Fruit fly (Drosophila melanogaster) whole organism, embryonic: ENCODE measurements around the gene CG32713.

ENCODE experiments used
- Awh ChIP-seq: fragments of 200-800 bp; sonication (Bioruptor generic); IDR thresholded peaks from 2 replicates; pipeline ENCODE4, ENCODE4 v1.3.6; 2022; ENCODE audit warnings: missing biosample characterization, missing genetic modification characterization
- CG10462 ChIP-seq: fragments of 200-800 bp; sonication (Bioruptor generic); optimal IDR thresholded peaks from 2 replicates; lab custom pipeline; 2016; ENCODE audit warnings: missing biosample characterization, missing genetic modification characterization
- CG10959 ChIP-seq: fragments of 200-800 bp; sonication (Bioruptor generic); IDR thresholded peaks from 2 replicates; pipeline ENCODE4 v1.3.6; 2022; ENCODE audit warnings: missing biosample characterization, missing genetic modification characterization
- CG10979 ChIP-seq: fragments of 200-800 bp; sonication (Bioruptor generic); optimal IDR thresholded peaks from 2 replicates; lab custom pipeline; 2018; ENCODE audit warnings: missing biosample characterization, mild to moderate bottlenecking, missing genetic modification characterization, moderate library complexity
- CG12769 ChIP-seq: fragments of 200-800 bp; sonication (Bioruptor generic); optimal IDR thresholded peaks from 2 replicates; lab custom pipeline; 2019; ENCODE audit warnings: missing biosample characterization, mild to moderate bottlenecking, missing genetic modification characterization, moderate library complexity
- CG14050 ChIP-seq: fragments of 200-800 bp; sonication (Bioruptor generic); IDR thresholded peaks from 3 replicates; pipeline ENCODE4 v1.3.6; 2022; ENCODE audit warnings: missing biosample characterization, missing genetic modification characterization
- CG14667 ChIP-seq: fragments of 200-800 bp; sonication (Bioruptor generic); IDR thresholded peaks from 2 replicates; pipeline ENCODE4 v1.3.6; 2022; ENCODE audit warnings: missing biosample characterization, missing genetic modification characterization
- CG14965 ChIP-seq: fragments of 200-800 bp; sonication (Bioruptor generic); optimal IDR thresholded peaks from 2 replicates; lab custom pipeline; 2016; ENCODE audit warnings: missing biosample characterization, missing genetic modification characterization, borderline replicate concordance
- CG15269 ChIP-seq: fragments of 200-800 bp; sonication (Bioruptor generic); optimal IDR thresholded peaks from 2 replicates; lab custom pipeline; 2018; ENCODE audit warnings: missing biosample characterization, mild to moderate bottlenecking, missing genetic modification characterization, moderate library complexity
- CG15514 ChIP-seq: fragments of 200-800 bp; sonication (Bioruptor generic); optimal IDR thresholded peaks from 3 replicates; lab custom pipeline; 2017; ENCODE audit warnings: missing biosample characterization, missing genetic modification characterization, mild to moderate bottlenecking, moderate library complexity, missing genetic modification reagents
- CG15601 ChIP-seq: fragments of 200-800 bp; sonication (Bioruptor generic); optimal IDR thresholded peaks from 3 replicates; lab custom pipeline; 2019; ENCODE audit warnings: missing biosample characterization, mild to moderate bottlenecking, missing genetic modification characterization, moderate library complexity
- CG15696 ChIP-seq: fragments of 200-800 bp; sonication (Bioruptor generic); optimal IDR thresholded peaks from 2 replicates; lab custom pipeline; 2019; ENCODE audit warnings: missing biosample characterization, mild to moderate bottlenecking, missing genetic modification characterization, moderate library complexity
- CG17328 ChIP-seq: fragments of 200-800 bp; sonication (Bioruptor generic); IDR thresholded peaks from 2 replicates; pipeline ENCODE4 v1.3.6; 2022; ENCODE audit warnings: missing biosample characterization, missing genetic modification characterization
- CG17612 ChIP-seq: fragments of 200-800 bp; sonication (Bioruptor generic); IDR thresholded peaks from 2 replicates; pipeline ENCODE4 v1.3.6; 2022; ENCODE audit warnings: missing biosample characterization, missing genetic modification characterization
- CG2889 ChIP-seq: fragments of 200-800 bp; sonication (Bioruptor generic); IDR thresholded peaks from 3 replicates; pipeline ENCODE4 v1.3.6; 2022; ENCODE audit warnings: missing biosample characterization, missing genetic modification characterization
- CG33213 ChIP-seq: fragments of 200-800 bp; sonication (Bioruptor generic); optimal IDR thresholded peaks from 3 replicates; lab custom pipeline; 2016; ENCODE audit warnings: missing biosample characterization, missing genetic modification characterization
- CG34376 ChIP-seq: fragments of 200-800 bp; sonication (Bioruptor generic); optimal IDR thresholded peaks from 2 replicates; lab custom pipeline; 2018; ENCODE audit warnings: missing biosample characterization, mild to moderate bottlenecking, missing genetic modification characterization
- CG4617 ChIP-seq: fragments of 200-800 bp; sonication (Bioruptor generic); optimal IDR thresholded peaks from 3 replicates; lab custom pipeline; 2016; ENCODE audit warnings: missing biosample characterization, missing genetic modification characterization, borderline replicate concordance
- Deaf1 ChIP-seq: fragments of 200-800 bp; optimal IDR thresholded peaks from 3 replicates; lab custom pipeline; 2019; ENCODE audit warnings: missing biosample characterization, mild to moderate bottlenecking, missing genetic modification characterization, moderate library complexity
- Dip2 ChIP-seq: fragments of 200-800 bp; sonication (Bioruptor generic); IDR thresholded peaks from 2 replicates; pipeline ENCODE4 v1.3.6; 2022; ENCODE audit warnings: missing biosample characterization, missing genetic modification characterization
- ERR ChIP-seq: fragments of 200-800 bp; sonication (Bioruptor generic); optimal IDR thresholded peaks from 2 replicates; lab custom pipeline; 2016; ENCODE audit warnings: missing biosample characterization, missing genetic modification characterization
- Ets65A ChIP-seq: fragments of 200-800 bp; sonication (Bioruptor generic); peaks from one replicate; lab custom pipeline; 2016; ENCODE audit warnings: missing biosample characterization, missing genetic modification characterization
- Fer3 ChIP-seq: fragments of 200-800 bp; sonication (Bioruptor generic); optimal IDR thresholded peaks from 2 replicates; lab custom pipeline; 2018; ENCODE audit warnings: missing biosample characterization, mild to moderate bottlenecking, missing genetic modification characterization, moderate library complexity
- H2.0 ChIP-seq: fragments of 200-800 bp; sonication (Bioruptor generic); IDR thresholded peaks from 2 replicates; pipeline ENCODE4 v1.3.6; 2022; ENCODE audit warnings: missing biosample characterization, missing genetic modification characterization
- HLH3B ChIP-seq: fragments of 200-800 bp; sonication (Bioruptor generic); IDR thresholded peaks from 2 replicates; pipeline ENCODE4 v1.3.6; 2022; ENCODE audit warnings: missing biosample characterization, missing genetic modification characterization
- MBD-R2 ChIP-seq: fragments of 200-800 bp; sonication (Bioruptor generic); IDR thresholded peaks from 2 replicates; pipeline ENCODE4 v1.3.6; 2022; ENCODE audit warnings: missing biosample characterization, missing genetic modification characterization
- Meics ChIP-seq: fragments of 200-800 bp; sonication (Bioruptor generic); optimal IDR thresholded peaks from 2 replicates; lab custom pipeline; 2017; ENCODE audit warnings: missing biosample characterization, mild to moderate bottlenecking, missing genetic modification characterization
- Nf-YB ChIP-seq: fragments of 200-800 bp; sonication (Bioruptor generic); optimal IDR thresholded peaks from 3 replicates; lab custom pipeline; 2019; ENCODE audit warnings: missing biosample characterization, mild to moderate bottlenecking, missing genetic modification characterization, moderate library complexity
- Usf ChIP-seq: fragments of 200-800 bp; sonication (Bioruptor generic); optimal IDR thresholded peaks from 2 replicates; lab custom pipeline; 2017; ENCODE audit warnings: missing genotype, missing biosample characterization, missing genetic modification characterization
- caup ChIP-seq: fragments of 200-800 bp; sonication (Bioruptor generic); optimal IDR thresholded peaks from 3 replicates; lab custom pipeline; 2017; ENCODE audit warnings: missing biosample characterization, mild to moderate bottlenecking, missing genetic modification characterization, moderate library complexity; ENCODE audit not compliant: severe bottlenecking
- da ChIP-seq: fragments of 200-800 bp; sonication (Bioruptor generic); optimal IDR thresholded peaks from 2 replicates; lab custom pipeline; 2016; ENCODE audit warnings: missing biosample characterization, missing genetic modification characterization
- dmrt99B ChIP-seq: fragments of 200-800 bp; sonication (Bioruptor generic); optimal IDR thresholded peaks from 2 replicates; lab custom pipeline; 2018; ENCODE audit warnings: missing biosample characterization, mild to moderate bottlenecking, missing genetic modification characterization, moderate library complexity
- emc ChIP-seq: fragments of 200-800 bp; sonication (Bioruptor generic); optimal IDR thresholded peaks from 2 replicates; lab custom pipeline; 2016; ENCODE audit warnings: missing biosample characterization, missing genetic modification characterization
- ems ChIP-seq: fragments of 200-800 bp; sonication (Bioruptor generic); optimal IDR thresholded peaks from 3 replicates; lab custom pipeline; 2016; ENCODE audit warnings: missing biosample characterization, missing genetic modification characterization
- en ChIP-seq: fragments of 200-800 bp; sonication (Bioruptor generic); optimal IDR thresholded peaks from 2 replicates; lab custom pipeline; 2016; ENCODE audit warnings: missing biosample characterization, missing genetic modification characterization
- gem ChIP-seq: fragments of 200-800 bp; sonication (Bioruptor generic); optimal IDR thresholded peaks from 2 replicates; lab custom pipeline; 2019; ENCODE audit warnings: missing biosample characterization, mild to moderate bottlenecking, missing genetic modification characterization, moderate library complexity
- hbn ChIP-seq: fragments of 200-800 bp; sonication (Bioruptor generic); IDR thresholded peaks from 2 replicates; pipeline ENCODE4 v1.3.6; 2022; ENCODE audit warnings: missing biosample characterization, missing genetic modification characterization; ENCODE audit not compliant: partially characterized antibody
- jing ChIP-seq: fragments of 200-800 bp; sonication (Bioruptor generic); optimal IDR thresholded peaks from 2 replicates; lab custom pipeline; 2018; ENCODE audit warnings: missing biosample characterization, mild to moderate bottlenecking, missing genetic modification characterization
- klu ChIP-seq: fragments of 200-800 bp; sonication (Bioruptor generic); IDR thresholded peaks from 2 replicates; pipeline ENCODE4 v1.3.6; 2022; ENCODE audit warnings: missing biosample characterization, missing genetic modification characterization
- knrl ChIP-seq: fragments of 200-800 bp; sonication (Bioruptor generic); IDR thresholded peaks from 3 replicates; pipeline ENCODE4 v1.3.6; 2022; ENCODE audit warnings: missing biosample characterization, missing genetic modification characterization; ENCODE audit not compliant: partially characterized antibody
- oc ChIP-seq: fragments of 200-800 bp; sonication (Bioruptor generic); optimal IDR thresholded peaks from 2 replicates; lab custom pipeline; 2018; ENCODE audit warnings: missing biosample characterization, mild to moderate bottlenecking, missing genetic modification characterization, moderate library complexity
- org-1 ChIP-seq: fragments of 200-800 bp; sonication (Bioruptor generic); optimal IDR thresholded peaks from 2 replicates; lab custom pipeline; 2017; ENCODE audit warnings: missing biosample characterization, missing genetic modification characterization
- pum ChIP-seq: fragments of 200-800 bp; sonication (Bioruptor generic); optimal IDR thresholded peaks from 2 replicates; lab custom pipeline; 2016; ENCODE audit warnings: missing biosample characterization, missing genetic modification characterization
- row ChIP-seq: fragments of 200-800 bp; sonication (Bioruptor generic); IDR thresholded peaks from 3 replicates; pipeline ENCODE4 v1.3.6; 2022; ENCODE audit warnings: missing biosample characterization, missing genetic modification characterization
- sim ChIP-seq: fragments of 200-800 bp; sonication (Bioruptor generic); IDR thresholded peaks from 2 replicates; pipeline ENCODE4 v1.3.6; 2022; ENCODE audit warnings: missing biosample characterization, missing genetic modification characterization
- slbo ChIP-seq: fragments of 200-800 bp; sonication (Bioruptor generic); IDR thresholded peaks from 2 replicates; pipeline ENCODE4 v1.3.6; 2022; ENCODE audit warnings: missing biosample characterization, missing genetic modification characterization
- sna ChIP-seq: fragments of 200-800 bp; sonication (Bioruptor generic); IDR thresholded peaks from 2 replicates; pipeline ENCODE4 v1.3.6; 2022; ENCODE audit warnings: missing biosample characterization, missing genetic modification characterization; ENCODE audit not compliant: partially characterized antibody
- sug ChIP-seq: fragments of 200-800 bp; optimal IDR thresholded peaks from 2 replicates; lab custom pipeline; 2019; ENCODE audit warnings: missing biosample characterization, mild to moderate bottlenecking, missing genetic modification characterization, moderate library complexity
- zfh2 ChIP-seq: fragments of 200-800 bp; sonication (Bioruptor generic); optimal IDR thresholded peaks from 2 replicates; lab custom pipeline; 2016; ENCODE audit warnings: missing biosample characterization, missing genetic modification characterization

CG32713 gene

DNA sequence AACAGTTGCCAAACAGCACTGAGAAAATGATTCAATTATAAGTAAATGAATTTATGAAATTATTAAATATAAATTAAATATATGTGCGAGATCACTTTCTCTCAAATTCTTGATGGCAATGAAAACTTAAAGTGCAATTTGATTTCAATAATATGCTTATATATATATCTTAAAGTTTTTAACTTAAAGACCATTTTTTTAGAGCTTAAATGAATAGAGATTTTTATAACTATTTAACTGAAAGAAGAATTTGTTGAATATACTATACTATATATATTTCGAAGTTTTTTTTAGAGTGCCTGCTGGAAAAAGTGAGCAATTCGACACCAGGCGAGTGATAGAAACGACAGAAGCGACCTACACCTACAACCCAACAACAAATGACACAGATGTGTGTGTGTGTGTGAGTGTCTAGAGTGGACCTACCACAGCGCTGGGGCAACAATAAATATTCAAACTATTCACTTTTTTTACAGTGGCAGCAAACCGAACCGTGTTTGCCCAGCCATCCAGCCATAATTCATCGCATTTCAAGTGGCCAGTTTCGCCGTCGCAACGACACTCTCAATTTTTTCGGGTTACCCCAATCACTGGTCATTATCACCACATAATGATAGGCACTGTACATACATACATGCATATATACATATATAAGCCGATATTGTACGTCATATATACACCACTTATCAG, 12.4 kb downstream of the CG32713 start (continued):
- TF ChIP-seq CG10959 (GFP tag; lab: Robert Waterston, UW) (peak; percentile 29; the same call in 1 of the 2 replicates), pum (GFP tag; lab: Kevin White, UChicago) (no peak), CG14965 (no peak), CG4617 (no peak), H2.0 (GFP tag; lab: Robert Waterston, UW) (no peak), sim (peak; percentile 32; the same call in 1 of the 2 replicates), caup (GFP tag; lab: Kevin White, UChicago) (no peak), row (peak; percentile 54; the same call in 2 of the 3 replicates), hbn (no peak), HLH3B (peak; percentile 46; the same call in 1 of the 2 replicates), CG15601 (tag; lab: Kevin White, UChicago) (peak; percentile 61), Awh (GFP tag; lab: Robert Waterston, UW) (peak; percentile 31; the same call in 1 of the 2 replicates), Dip2 (no peak), slbo (GFP tag; lab: Robert Waterston, UW) (peak; percentile 12; the same call in 1 of the 2 replicates), dmrt99B (tag; lab: Kevin White, UChicago) (peak; percentile 75), CG17612 (GFP tag; lab: Robert Waterston, UW) (no peak), Ets65A (GFP tag; lab: Kevin White, UChicago) (no peak), sna (GFP tag; lab: Robert Waterston, UW) (no peak), org-1 (GFP tag; lab: Kevin White, UChicago) (peak; percentile 7), CG34376 (GFP tag; lab: Kevin White, UChicago) (peak; percentile 24), CG2889 (GFP tag; lab: Robert Waterston, UW) (no peak), Fer3 (tag; lab: Kevin White, UChicago) (peak; percentile 21), ERR (no peak), en (GFP tag; lab: Kevin White, UChicago) (no peak), CG12769 (tag; lab: Kevin White, UChicago) (peak; percentile 48), zfh2 (no peak), sug (peak; percentile 55), Nf-YB (peak; percentile 53), ems (GFP tag; lab: Kevin White, UChicago) (no peak), MBD-R2 (peak; percentile 22; the same call in 1 of the 2 replicates), CG15696 (tag; lab: Kevin White, UChicago) (peak; percentile 90), CG14050 (GFP tag; lab: Robert Waterston, UW) (no peak), Usf (GFP tag; lab: Kevin White, UChicago) (peak; percentile 11), CG17328 (GFP tag; lab: Robert Waterston, UW) (peak; percentile 64), knrl (no peak), jing (GFP tag; lab: Kevin White, UChicago) (no peak), Deaf1 (tag; lab: Kevin White, UChicago) (peak; percentile 26), emc (no peak), oc (peak; percentile 14), klu (GFP tag; lab: Robert Waterston, UW) (no peak), CG10979 (tag; lab: Kevin White, UChicago) (peak; percentile 86), gem (tag; lab: Kevin White, UChicago) (peak; percentile 89), da (GFP tag; lab: Kevin White, UChicago) (no peak), CG10462 (GFP tag; lab: Kevin White, UChicago) (no peak), CG15514 (GFP tag; lab: Kevin White, UChicago) (peak; percentile 28), CG15269 (tag; lab: Kevin White, UChicago) (peak; percentile 57), Meics (peak; percentile 22), CG33213 (GFP tag; lab: Kevin White, UChicago) (no peak), CG14667 (GFP tag; lab: Robert Waterston, UW) (no peak)
